Fruit fly (Drosophila melanogaster): ENCODE data around the gene CG9702.

CG9702 gene

dm6 chr3R:30605889-30606288 is 26.7 kb downstream of the CG9702 start, which contains the start of gene CG31016:
CG31016 (plus strand) TSS chr3R:30606189.
- TF ChIP-seq CrebA (GFP tag; optimal IDR thresholded peaks at IDR 0.05; ENCODE audit: borderline replicate concordance) = no peak
- no peak for TF ChIP-seq HLH106 (tag; optimal IDR thresholded peaks at IDR 0.05)
- no peak for TF ChIP-seq Sp1 (GFP tag; optimal IDR thresholded peaks at IDR 0.05)
- TF ChIP-seq usp (GFP tag; optimal IDR thresholded peaks at IDR 0.05) = no peak
- no peak for TF ChIP-seq CG32264 (GFP tag; optimal IDR thresholded peaks at IDR 0.05)
- TF ChIP-seq Hr83 (GFP tag; optimal IDR thresholded peaks at IDR 0.05; ENCODE audit: poor library complexity, severe bottlenecking) = no peak
- no peak for TF ChIP-seq Myc (optimal IDR thresholded peaks at IDR 0.05)
- TF ChIP-seq Hr78 (GFP tag; optimal IDR thresholded peaks at IDR 0.05) = no peak

- TF ChIP-seq HLH106 (tag; optimal IDR thresholded peaks at IDR 0.05) (no peak), foxo (GFP tag; optimal IDR thresholded peaks at IDR 0.05) (no peak), fru (GFP tag; optimal IDR thresholded peaks at IDR 0.05) (no peak), GATAd (GFP tag; optimal IDR thresholded peaks at IDR 0.05) (no peak), sv (GFP tag; optimal IDR thresholded peaks at IDR 0.05) (no peak)
Observed at dm6 chr3R:30616098-30616857, 37.0 kb downstream of the CG9702 start.

dm6 chr3R:30617457-30617856 is 38.2 kb downstream of the CG9702 start:
- TF ChIP-seq Hnf4 (GFP tag; optimal IDR thresholded peaks at IDR 0.05) (no peak), lola (GFP tag; optimal IDR thresholded peaks at IDR 0.05) (no peak), woc (GFP tag; optimal IDR thresholded peaks at IDR 0.05) (no peak), tai (GFP tag; optimal IDR thresholded peaks at IDR 0.05) (no peak), dmrt93B (GFP tag; optimal IDR thresholded peaks at IDR 0.05) (no peak), Mio (GFP tag; optimal IDR thresholded peaks at IDR 0.05) (no peak), sage (GFP tag; optimal IDR thresholded peaks at IDR 0.05) (no peak), Hr83 (GFP tag; optimal IDR thresholded peaks at IDR 0.05; ENCODE audit: poor library complexity, severe bottlenecking) (no peak), Abd-B (GFP tag; optimal IDR thresholded peaks at IDR 0.05) (no peak), dl (GFP tag; optimal IDR thresholded peaks at IDR 0.05; ENCODE audit: insufficient read depth in 1 of 2, partially characterized antibody in 2 of 2) (no peak), h (GFP tag; optimal IDR thresholded peaks at IDR 0.05) (no peak), Dif (GFP tag; optimal IDR thresholded peaks at IDR 0.05; ENCODE audit: partially characterized antibody) (no peak), CG9705 (GFP tag; optimal IDR thresholded peaks at IDR 0.05) (no peak)

dm6 chr3R:30621806-30622205 is 42.6 kb downstream of the CG9702 start, which contains the start of gene CG44954:
CG44954 (minus strand) TSS chr3R:30621906.
- no peak for TF ChIP-seq CG9705 (GFP tag; optimal IDR thresholded peaks at IDR 0.05)
- TF ChIP-seq dsf (GFP tag; optimal IDR thresholded peaks at IDR 0.05; ENCODE audit: borderline replicate concordance) = no peak
- TF ChIP-seq CrebA (GFP tag; optimal IDR thresholded peaks at IDR 0.05; ENCODE audit: borderline replicate concordance) = no peak
- TF ChIP-seq lola (GFP tag; optimal IDR thresholded peaks at IDR 0.05) = no peak
- no peak for TF ChIP-seq Rel (GFP tag; optimal IDR thresholded peaks at IDR 0.05)
- TF ChIP-seq Rel (tag; optimal IDR thresholded peaks at IDR 0.05) = no peak
- TF ChIP-seq HLH106 (tag; optimal IDR thresholded peaks at IDR 0.05) = no peak
- TF ChIP-seq ey (GFP tag; optimal IDR thresholded peaks at IDR 0.05) = no peak
- no peak for TF ChIP-seq woc (GFP tag; optimal IDR thresholded peaks at IDR 0.05)
- TF ChIP-seq CG32264 (GFP tag; optimal IDR thresholded peaks at IDR 0.05) = no peak
- TF ChIP-seq sv (GFP tag; optimal IDR thresholded peaks at IDR 0.05) = no peak
- no peak for TF ChIP-seq jim (GFP tag; optimal IDR thresholded peaks at IDR 0.05)
- TF ChIP-seq Dif (GFP tag; optimal IDR thresholded peaks at IDR 0.05; ENCODE audit: partially characterized antibody) = no peak
- no peak for TF ChIP-seq brk (GFP tag; optimal IDR thresholded peaks at IDR 0.05)
- TF ChIP-seq psq (GFP tag; optimal IDR thresholded peaks at IDR 0.05) = no peak
- TF ChIP-seq br (GFP tag; optimal IDR thresholded peaks at IDR 0.05) = no peak
- no peak for TF ChIP-seq OdsH (GFP tag; optimal IDR thresholded peaks at IDR 0.05)
